Fruit fly (Drosophila melanogaster) whole organism, prepupa: ENCODE results near the gene CG31661.

Experiments
- Blimp-1 ChIP-seq: fragments of 200-800 bp; sonication (Bioruptor generic); optimal IDR thresholded peaks from 3 replicates; lab custom pipeline; 2017; ENCODE audit warnings: missing biosample characterization, missing genetic modification characterization, mild to moderate bottlenecking, moderate library complexity, missing genetic modification reagents
- CG10631 ChIP-seq: fragments of 200-800 bp; sonication (Bioruptor generic); optimal IDR thresholded peaks from 2 replicates; lab custom pipeline; 2016; ENCODE audit warnings: missing biosample characterization, missing genetic modification characterization
- CG11294 ChIP-seq: fragments of 200-800 bp; sonication (Bioruptor generic); IDR thresholded peaks from 2 replicates; pipeline ENCODE4 v1.3.6; 2022; ENCODE audit warnings: missing biosample characterization, missing genetic modification characterization
- CG11762 ChIP-seq: fragments of 200-800 bp; sonication (Bioruptor generic); optimal IDR thresholded peaks from 3 replicates; lab custom pipeline; 2016; ENCODE audit warnings: missing biosample characterization, missing genetic modification characterization; ENCODE audit not compliant: insufficient read depth
- CG11902 ChIP-seq: fragments of 200-800 bp; sonication (Bioruptor generic); optimal IDR thresholded peaks from 3 replicates; lab custom pipeline; 2016; ENCODE audit warnings: missing biosample characterization, missing genetic modification characterization
- CG15336 ChIP-seq: fragments of 200-800 bp; sonication (Bioruptor generic); IDR thresholded peaks from 2 replicates; pipeline ENCODE4 v1.3.6; 2022; ENCODE audit warnings: missing biosample characterization, missing genetic modification characterization
- CG1621 ChIP-seq: fragments of 200-800 bp; sonication (Bioruptor generic); optimal IDR thresholded peaks from 3 replicates; lab custom pipeline; 2018; ENCODE audit warnings: missing biosample characterization, mild to moderate bottlenecking, missing genetic modification characterization
- CG16779 ChIP-seq: fragments of 200-800 bp; sonication (Bioruptor generic); optimal IDR thresholded peaks from 3 replicates; lab custom pipeline; 2017; ENCODE audit warnings: missing biosample characterization, mild to moderate bottlenecking, missing genetic modification characterization
- CG3032 ChIP-seq: fragments of 200-800 bp; optimal IDR thresholded peaks from 2 replicates; lab custom pipeline; 2019; ENCODE audit warnings: missing biosample characterization, mild to moderate bottlenecking, missing genetic modification characterization, moderate library complexity
- CG31627 ChIP-seq: fragments of 200-800 bp; sonication (Bioruptor generic); optimal IDR thresholded peaks from 3 replicates; lab custom pipeline; 2016; ENCODE audit warnings: missing biosample characterization, missing genetic modification characterization
- CG32006 ChIP-seq: fragments of 200-800 bp; sonication (Bioruptor generic); optimal IDR thresholded peaks from 3 replicates; lab custom pipeline; 2017; ENCODE audit warnings: missing biosample characterization, mild to moderate bottlenecking, missing genetic modification characterization
- CG3919 ChIP-seq: fragments of 200-800 bp; sonication (Bioruptor generic); optimal IDR thresholded peaks from 3 replicates; lab custom pipeline; 2016; ENCODE audit warnings: missing biosample characterization, missing genetic modification characterization
- CG6163 ChIP-seq: fragments of 200-800 bp; sonication (Bioruptor generic); IDR thresholded peaks from 3 replicates; pipeline ENCODE4 v1.3.6; 2022; ENCODE audit warnings: missing biosample characterization, missing genetic modification characterization
- CG6276 ChIP-seq: fragments of 200-800 bp; sonication (Bioruptor generic); optimal IDR thresholded peaks from 2 replicates; lab custom pipeline; 2017; ENCODE audit warnings: missing biosample characterization, mild to moderate bottlenecking, missing genetic modification characterization
- CG6792 ChIP-seq: fragments of 200-800 bp; sonication (Bioruptor generic); optimal IDR thresholded peaks from 3 replicates; lab custom pipeline; 2016; ENCODE audit warnings: missing biosample characterization, missing genetic modification characterization
- CG6808 ChIP-seq: fragments of 200-800 bp; sonication (Bioruptor generic); optimal IDR thresholded peaks from 3 replicates; lab custom pipeline; 2017; ENCODE audit warnings: missing biosample characterization, missing genetic modification characterization, mild to moderate bottlenecking, moderate library complexity, missing genetic modification reagents
- CG7368 ChIP-seq: fragments of 200-800 bp; sonication (Bioruptor generic); optimal IDR thresholded peaks from 3 replicates; lab custom pipeline; 2016; ENCODE audit warnings: missing biosample characterization, missing genetic modification characterization
- CG8319 ChIP-seq: fragments of 200-800 bp; sonication (Bioruptor generic); optimal IDR thresholded peaks from 3 replicates; lab custom pipeline; 2016; ENCODE audit warnings: missing biosample characterization, missing genetic modification characterization
- CG8632 ChIP-seq: fragments of 200-800 bp; sonication (Bioruptor generic); optimal IDR thresholded peaks from 3 replicates; lab custom pipeline; 2016; ENCODE audit warnings: missing biosample characterization, missing genetic modification characterization
- CG9139 ChIP-seq: fragments of 200-800 bp; sonication (Bioruptor generic); optimal IDR thresholded peaks from 3 replicates; lab custom pipeline; 2017; ENCODE audit warnings: missing biosample characterization, mild to moderate bottlenecking, missing genetic modification characterization
- Eip75B ChIP-seq: fragments of 200-800 bp; sonication (Bioruptor generic); optimal IDR thresholded peaks from 3 replicates; lab custom pipeline; 2016; ENCODE audit warnings: missing biosample characterization, missing genetic modification characterization
- Eip78C ChIP-seq: fragments of 200-800 bp; sonication (Bioruptor generic); peaks from one replicate; lab custom pipeline; 2016; ENCODE audit warnings: missing biosample characterization, missing genetic modification characterization
- Ets96B ChIP-seq: fragments of 200-800 bp; optimal IDR thresholded peaks from 2 replicates; lab custom pipeline; 2019; ENCODE audit warnings: missing biosample characterization, mild to moderate bottlenecking, missing genetic modification characterization, moderate library complexity
- Gug ChIP-seq: fragments of 200-800 bp; sonication (Bioruptor generic); IDR thresholded peaks from 2 replicates; pipeline ENCODE4 v1.3.6; 2022; ENCODE audit warnings: missing biosample characterization, missing genetic modification characterization
- Hr39 ChIP-seq: fragments of 200-800 bp; sonication (Bioruptor generic); optimal IDR thresholded peaks from 2 replicates; lab custom pipeline; 2016; ENCODE audit warnings: missing biosample characterization, missing genetic modification characterization
- Hr4 ChIP-seq: fragments of 200-800 bp; sonication (Bioruptor generic); optimal IDR thresholded peaks from 3 replicates; lab custom pipeline; 2016; ENCODE audit warnings: missing biosample characterization, missing genetic modification characterization
- Lpt ChIP-seq: fragments of 200-800 bp; sonication (Bioruptor generic); optimal IDR thresholded peaks from 3 replicates; lab custom pipeline; 2016; ENCODE audit warnings: missing biosample characterization, missing genetic modification characterization
- OdsH ChIP-seq: fragments of 200-800 bp; sonication (Bioruptor generic); optimal IDR thresholded peaks from 3 replicates; lab custom pipeline; 2016; ENCODE audit warnings: missing biosample characterization, missing genetic modification characterization
- Smox ChIP-seq: fragments of 200-800 bp; sonication (Bioruptor generic); optimal IDR thresholded peaks from 3 replicates; lab custom pipeline; 2016; ENCODE audit warnings: missing biosample characterization, missing genetic modification characterization
- Sox102F ChIP-seq: fragments of 200-800 bp; sonication (Bioruptor generic); optimal IDR thresholded peaks from 2 replicates; lab custom pipeline; 2016; ENCODE audit warnings: missing biosample characterization, mild to moderate bottlenecking, missing genetic modification characterization
- Sox14 ChIP-seq: fragments of 200-800 bp; sonication (Bioruptor generic); optimal IDR thresholded peaks from 3 replicates; lab custom pipeline; 2016; ENCODE audit warnings: missing biosample characterization, missing genetic modification characterization
- Sox15 ChIP-seq: fragments of 200-800 bp; sonication (Bioruptor generic); optimal IDR thresholded peaks from 3 replicates; lab custom pipeline; 2016; ENCODE audit warnings: missing biosample characterization, missing genetic modification characterization
- achi ChIP-seq: fragments of 200-800 bp; sonication (Bioruptor generic); optimal IDR thresholded peaks from 3 replicates; lab custom pipeline; 2016; ENCODE audit warnings: missing biosample characterization, missing genetic modification characterization
- acj6 ChIP-seq: fragments of 200-800 bp; sonication (Bioruptor generic); optimal IDR thresholded peaks from 3 replicates; lab custom pipeline; 2016; ENCODE audit warnings: missing biosample characterization, missing genetic modification characterization
- cyc ChIP-seq: fragments of 200-800 bp; sonication (Bioruptor generic); optimal IDR thresholded peaks from 3 replicates; lab custom pipeline; 2016; ENCODE audit warnings: missing biosample characterization, missing genetic modification characterization
- dsx ChIP-seq: fragments of 200-800 bp; optimal IDR thresholded peaks from 3 replicates; lab custom pipeline; 2019; ENCODE audit warnings: missing biosample characterization, mild to moderate bottlenecking, missing genetic modification characterization, moderate library complexity; ENCODE audit not compliant: poor library complexity, severe bottlenecking
- eg ChIP-seq: fragments of 200-800 bp; sonication (Bioruptor generic); IDR thresholded peaks from 3 replicates; pipeline ENCODE4 v1.3.6; 2022; ENCODE audit warnings: missing biosample characterization, missing genetic modification characterization
- esn ChIP-seq: fragments of 200-800 bp; sonication (Bioruptor generic); optimal IDR thresholded peaks from 2 replicates; lab custom pipeline; 2016; ENCODE audit warnings: missing biosample characterization, mild to moderate bottlenecking, missing genetic modification characterization, moderate library complexity
- fd59A ChIP-seq: fragments of 200-800 bp; sonication (Bioruptor generic); optimal IDR thresholded peaks from 2 replicates; lab custom pipeline; 2017; ENCODE audit warnings: missing biosample characterization, mild to moderate bottlenecking, missing genetic modification characterization, missing genetic modification reagents
- fd85E ChIP-seq: fragments of 200-800 bp; sonication (Bioruptor generic); optimal IDR thresholded peaks from 3 replicates; lab custom pipeline; 2016; ENCODE audit warnings: missing biosample characterization, missing genetic modification characterization
- fkh ChIP-seq: fragments of 200-800 bp; sonication (Bioruptor generic); optimal IDR thresholded peaks from 3 replicates; lab custom pipeline; 2017; ENCODE audit warnings: missing biosample characterization, mild to moderate bottlenecking, missing genetic modification characterization, moderate library complexity
- lz ChIP-seq: fragments of 200-800 bp; sonication (Bioruptor generic); optimal IDR thresholded peaks from 3 replicates; lab custom pipeline; 2016; ENCODE audit warnings: missing biosample characterization, missing genetic modification characterization
- net ChIP-seq: fragments of 200-800 bp; sonication (Bioruptor generic); optimal IDR thresholded peaks from 3 replicates; lab custom pipeline; 2016; ENCODE audit warnings: missing biosample characterization, missing genetic modification characterization
- pdm3 ChIP-seq: fragments of 200-800 bp; sonication (Bioruptor generic); optimal IDR thresholded peaks from 3 replicates; lab custom pipeline; 2016; ENCODE audit warnings: missing biosample characterization, missing genetic modification characterization
- salr ChIP-seq, 2 experiments: fragments of 200-800 bp; sonication (Bioruptor generic); optimal IDR thresholded peaks; 3 replicates each; lab custom pipeline; 2016 to 2018; ENCODE audit warnings: missing biosample characterization in 2 of 2, missing genetic modification characterization in 2 of 2, mild to moderate bottlenecking in 1 of 2
- spab ChIP-seq: fragments of 200-800 bp; sonication (Bioruptor generic); optimal IDR thresholded peaks from 2 replicates; lab custom pipeline; 2017; ENCODE audit warnings: missing biosample characterization, mild to moderate bottlenecking, missing genetic modification characterization, missing genetic modification reagents
- ss ChIP-seq, 2 experiments: fragments of 200-800 bp; sonication (Bioruptor generic); optimal IDR thresholded peaks; 2 replicates in 1 of 2; 3 replicates in 1 of 2; lab custom pipeline; 2017 to 2018; ENCODE audit warnings: mild to moderate bottlenecking in 2 of 2, missing biosample characterization in 2 of 2, missing genetic modification characterization in 2 of 2, moderate library complexity in 1 of 2
- svp ChIP-seq: fragments of 200-800 bp; sonication (Bioruptor generic); peaks from one replicate; lab custom pipeline; 2016; ENCODE audit warnings: missing biosample characterization, missing genetic modification characterization
- vri ChIP-seq: fragments of 200-800 bp; sonication (Bioruptor generic); optimal IDR thresholded peaks from 3 replicates; lab custom pipeline; 2016; ENCODE audit warnings: missing biosample characterization, mild to moderate bottlenecking, missing genetic modification characterization

Gene CG31661

dm6 chr2L:1456822-1457221, 40.2 kb upstream of the CG31661 start (continued):
- TF ChIP-seq dsx (peak; percentile 57), Sox14 (GFP tag; lab: Kevin White, UChicago) (peak; percentile 3), Sox15 (GFP tag; lab: Kevin White, UChicago) (no peak), CG6792 (GFP tag; lab: Kevin White, UChicago) (peak; percentile 23), CG3032 (peak; percentile 54), Eip75B (GFP tag; lab: Kevin White, UChicago) (peak; percentile 50)

- TF ChIP-seq CG15336 (GFP tag; lab: Robert Waterston, UW) (peak; percentile 80), Lpt (GFP tag; lab: Kevin White, UChicago) (peak; percentile 55), Sox14 (GFP tag; lab: Kevin White, UChicago) (peak; percentile 74), Eip75B (GFP tag; lab: Kevin White, UChicago) (peak; percentile 24), fd59A (GFP tag; lab: Kevin White, UChicago) (peak; percentile 65), salr (GFP tag; optimal IDR thresholded peaks at IDR 0.05; lab: Kevin White, UChicago) (peak; percentile 55 to 65), achi (peak; percentile 71), CG3919 (GFP tag; lab: Kevin White, UChicago) (peak; percentile 74), Hr39 (peak; percentile 47), CG11902 (GFP tag; lab: Kevin White, UChicago) (peak; percentile 18), net (GFP tag; lab: Kevin White, UChicago) (peak; percentile 64), fkh (GFP tag; lab: Kevin White, UChicago) (no peak), CG16779 (no peak), Sox102F (no peak), CG11294 (GFP tag; lab: Robert Waterston, UW) (peak; percentile 62), Eip78C (peak; percentile 91), CG10631 (GFP tag; lab: Kevin White, UChicago) (peak; percentile 78), Gug (GFP tag; lab: Robert Waterston, UW) (peak; percentile 56), CG11762 (GFP tag; lab: Kevin White, UChicago) (peak; percentile 38), cyc (GFP tag; lab: Kevin White, UChicago) (peak; percentile 51), CG32006 (GFP tag; lab: Kevin White, UChicago) (peak; percentile 81), CG6163 (GFP tag; lab: Robert Waterston, UW) (peak; percentile 87), lz (GFP tag; lab: Kevin White, UChicago) (peak; percentile 42), spab (GFP tag; lab: Kevin White, UChicago) (peak; percentile 75), ss (GFP tag; optimal IDR thresholded peaks at IDR 0.05; lab: Kevin White, UChicago) (peak in 1 of 2 experiments; percentile 58), CG7368 (peak; percentile 48), Hr4 (GFP tag; lab: Kevin White, UChicago) (peak; percentile 46), svp (GFP tag; lab: Kevin White, UChicago) (peak; percentile 48), pdm3 (GFP tag; lab: Kevin White, UChicago) (peak; percentile 70), CG6276 (peak; percentile 35), CG6808 (GFP tag; lab: Kevin White, UChicago) (peak; percentile 51), fd85E (GFP tag; lab: Kevin White, UChicago) (no peak), vri (no peak), CG9139 (GFP tag; lab: Kevin White, UChicago) (peak; percentile 18), Blimp-1 (GFP tag; lab: Kevin White, UChicago) (no peak), Smox (GFP tag; lab: Kevin White, UChicago) (peak; percentile 43), CG8632 (GFP tag; lab: Kevin White, UChicago) (peak; percentile 29), CG1621 (peak; percentile 71), CG8319 (GFP tag; lab: Kevin White, UChicago) (peak; percentile 42), CG3032 (peak; percentile 74), CG31627 (peak; percentile 43), eg (peak; percentile 79), Ets96B (tag; lab: Kevin White, UChicago) (peak; percentile 80), acj6 (peak; percentile 72), esn (GFP tag; lab: Kevin White, UChicago) (peak; percentile 50), OdsH (GFP tag; lab: Kevin White, UChicago) (peak; percentile 70)
Observed at dm6 chr2L:1458584-1459203, 38.3 kb upstream of the CG31661 start.
